Worm (Caenorhabditis elegans) whole organism, late embryonic: ENCODE data around the gene sri-24.

ENCODE experiments used
- ama-1 ChIP-seq: fragments of 150-350 bp; optimal IDR thresholded peaks from 2 replicates; lab custom pipeline; 2014
- ceh-9 ChIP-seq: sonication (generic microtip); optimal IDR thresholded peaks from 2 replicates; lab custom pipeline; 2016; ENCODE audit warnings: mild to moderate bottlenecking, missing genetic modification characterization, inconsistent platforms, missing compliant biosample characterization
- fkh-10 ChIP-seq: fragments of 150-350 bp; optimal IDR thresholded peaks from 2 replicates; lab custom pipeline; 2014; ENCODE audit warnings: missing biosample characterization, missing genetic modification reagents, missing genetic modification characterization
- hlh-13 ChIP-seq: fragments of 200-800 bp; sonication (Bioruptor generic); optimal IDR thresholded peaks from 2 replicates; lab custom pipeline; 2018; ENCODE audit warnings: mild to moderate bottlenecking, missing genetic modification characterization, missing compliant biosample characterization
- nhr-232 ChIP-seq: sonication (generic microtip); optimal IDR thresholded peaks from 2 replicates; lab custom pipeline; 2016; ENCODE audit warnings: missing genetic modification characterization, missing compliant biosample characterization
- pag-3 ChIP-seq: sonication (generic microtip); optimal IDR thresholded peaks from 2 replicates; lab custom pipeline; 2016; ENCODE audit warnings: missing compliant biosample characterization, missing genetic modification characterization, borderline replicate concordance
- pha-4 ChIP-seq: fragments of 150-350 bp; optimal IDR thresholded peaks from 2 replicates; lab custom pipeline; 2018; ENCODE audit warnings: missing biosample characterization, missing genetic modification reagents, missing genetic modification characterization
- syd-9 ChIP-seq: sonication (generic microtip); optimal IDR thresholded peaks from 2 replicates; lab custom pipeline; 2016; ENCODE audit warnings: mild to moderate bottlenecking, missing genetic modification characterization, moderate library complexity, missing compliant biosample characterization
- unc-86 ChIP-seq: sonication (generic microtip); optimal IDR thresholded peaks from 2 replicates; lab custom pipeline; 2016; ENCODE audit warnings: missing genetic modification characterization, missing compliant biosample characterization
- zip-5 ChIP-seq: sonication (generic microtip); optimal IDR thresholded peaks from 2 replicates; lab custom pipeline; 2016; ENCODE audit warnings: missing genetic modification characterization, missing compliant biosample characterization

DNA sequence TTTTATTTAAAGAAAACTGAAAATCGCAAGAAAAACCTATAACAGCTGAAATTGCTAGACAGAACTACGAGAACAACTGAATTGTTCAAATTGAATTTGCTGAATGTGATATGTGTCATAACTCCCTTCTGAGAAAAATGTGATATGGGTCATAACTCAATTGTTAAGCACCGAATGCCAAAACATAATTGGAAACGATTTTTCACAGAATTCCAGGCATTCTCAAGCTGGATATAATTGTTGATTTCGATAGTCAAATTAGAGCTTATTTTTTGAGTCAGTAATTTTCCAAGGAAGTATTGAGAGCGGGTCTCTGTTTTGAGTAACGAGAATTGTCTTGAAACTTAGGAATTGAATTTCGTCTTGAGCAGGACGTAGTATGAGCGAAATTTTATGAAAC lies 30.1 kb upstream of the sri-24 start:
- TF ChIP-seq unc-86 (no peak), ama-1 (lab: Kevin White, UChicago) (no peak), nhr-232 (tag; lab: Kevin White, UChicago) (no peak), syd-9 (tag; lab: Kevin White, UChicago) (no peak), ceh-9 (tag; lab: Kevin White, UChicago) (no peak), zip-5 (tag; lab: Kevin White, UChicago) (no peak), hlh-13 (no peak), pag-3 (tag; lab: Kevin White, UChicago) (no peak), pha-4 (tag; lab: Kevin White, UChicago) (no peak), fkh-10 (no peak)
